Fruit fly (Drosophila melanogaster): ENCODE data around the gene Tango10.

The Tango10 gene

dm6 chrX:11714529-11715262 is 5.3 kb upstream of the Tango10 start (continued):
- peak; percentile 82 for TF ChIP-seq dysf (GFP tag; IDR thresholded peaks at IDR 0.05)
- no peak for TF ChIP-seq CG13123 (GFP tag; optimal IDR thresholded peaks at IDR 0.05)
- TF ChIP-seq vfl (GFP tag; optimal IDR thresholded peaks at IDR 0.05) = peak; percentile 14
- peak; percentile 79 for TF ChIP-seq CG7839 (tag; optimal IDR thresholded peaks at IDR 0.05)
- TF ChIP-seq dan (GFP tag; IDR thresholded peaks at IDR 0.05) = no peak
- TF ChIP-seq vnd (GFP tag; IDR thresholded peaks at IDR 0.05; ENCODE audit: partially characterized antibody) = no peak
- peak; percentile 78 for TF ChIP-seq CG11398 (GFP tag; optimal IDR thresholded peaks at IDR 0.05)
- TF ChIP-seq seq (GFP tag; IDR thresholded peaks at IDR 0.05) = peak; percentile 62
- TF ChIP-seq hb (GFP tag; IDR thresholded peaks at IDR 0.05; ENCODE audit: partially characterized antibody) = no peak
- 0 out of 2 replicates have a peak, but pooled peaks have one; percentile 15 for TF ChIP-seq dati (GFP tag; IDR thresholded peaks at IDR 0.05)
- 0 out of 3 replicates have a peak, but pooled peaks have one; percentile 23 for TF ChIP-seq CG2889 (GFP tag; IDR thresholded peaks at IDR 0.05)
- no peak for TF ChIP-seq nerfin-2 (GFP tag; IDR thresholded peaks at IDR 0.05; ENCODE audit: partially characterized antibody)
- TF ChIP-seq row (GFP tag; IDR thresholded peaks at IDR 0.05) = peak; percentile 82
- peak; percentile 87 for TF ChIP-seq jumu (GFP tag; optimal IDR thresholded peaks at IDR 0.05)
- peak; percentile 30 for TF ChIP-seq unc-4 (GFP tag; IDR thresholded peaks at IDR 0.05; ENCODE audit: partially characterized antibody)
- TF ChIP-seq CG2202 (tag; optimal IDR thresholded peaks at IDR 0.05) = no peak
- TF ChIP-seq phol (tag; optimal IDR thresholded peaks at IDR 0.05) = peak; percentile 60
- peak; percentile 61; the same call in 1 of the 3 replicates for TF ChIP-seq ase (GFP tag; IDR thresholded peaks at IDR 0.05)
- TF ChIP-seq Gug (GFP tag; IDR thresholded peaks at IDR 0.05) = peak; percentile 83
- TF ChIP-seq CG4360 (GFP tag; IDR thresholded peaks at IDR 0.05) = peak; percentile 48; the same call in 1 of the 2 replicates
- TF ChIP-seq az2 (GFP tag; optimal IDR thresholded peaks at IDR 0.05) = peak; percentile 18
- TF ChIP-seq CG9215 (GFP tag; IDR thresholded peaks at IDR 0.05) = peak; percentile 69
- TF ChIP-seq wek (GFP tag; optimal IDR thresholded peaks at IDR 0.05) = peak; percentile 58
- TF ChIP-seq zfh1 (GFP tag; IDR thresholded peaks at IDR 0.05) = peak; percentile 70; the same call in 2 of the 3 replicates
- TF ChIP-seq eve (GFP tag; optimal IDR thresholded peaks at IDR 0.05) = no peak
- TF ChIP-seq CG12391 (tag; optimal IDR thresholded peaks at IDR 0.05) = peak; percentile 52
- peak; percentile 78 for TF ChIP-seq bab2 (GFP tag; optimal IDR thresholded peaks at IDR 0.05)
- no peak for TF ChIP-seq GATAe (GFP tag; conservative IDR thresholded peaks at IDR 0.05)
- TF ChIP-seq Neu2 (GFP tag; optimal IDR thresholded peaks at IDR 0.05; ENCODE audit: borderline replicate concordance) = peak; percentile 3
- peak; percentile 32 for TF ChIP-seq CG6683 (GFP tag; optimal IDR thresholded peaks at IDR 0.05)
- peak; percentile 43 for TF ChIP-seq Hr3 (GFP tag; optimal IDR thresholded peaks at IDR 0.05)
- peak; percentile 13 for TF ChIP-seq CG6813 (GFP tag; optimal IDR thresholded peaks at IDR 0.05)
- peak; percentile 46 for TF ChIP-seq sqz (GFP tag; optimal IDR thresholded peaks at IDR 0.05)
- TF ChIP-seq tll (GFP tag; optimal IDR thresholded peaks at IDR 0.05) = no peak
- TF ChIP-seq CG15479 (GFP tag; optimal IDR thresholded peaks at IDR 0.05) = no peak
- TF ChIP-seq sens (GFP tag) = peak; percentile 81
- no peak for TF ChIP-seq hth (optimal IDR thresholded peaks at IDR 0.05)
- TF ChIP-seq Dip3 (GFP tag; optimal IDR thresholded peaks at IDR 0.05) = peak; percentile 61
- TF ChIP-seq bbx (GFP tag; IDR thresholded peaks at IDR 0.05; ENCODE audit: partially characterized antibody) = peak; percentile 35; the same call in 1 of the 2 replicates
- TF ChIP-seq ems (GFP tag; optimal IDR thresholded peaks at IDR 0.05) = peak; percentile 73
- TF ChIP-seq CG9876 (GFP tag; optimal IDR thresholded peaks at IDR 0.05) = peak; percentile 43
- TF ChIP-seq Optix (GFP tag; IDR thresholded peaks at IDR 0.05) = peak; percentile 62; the same call in 2 of the 3 replicates
- TF ChIP-seq crp (GFP tag; optimal IDR thresholded peaks at IDR 0.05) = peak in 1 of 2 experiments; percentile 67
- TF ChIP-seq Dll (GFP tag; IDR thresholded peaks at IDR 0.05; ENCODE audit: partially characterized antibody) = peak; percentile 34; the same call in 2 of the 4 replicates
- no peak for TF ChIP-seq CG8290 (GFP tag; optimal IDR thresholded peaks at IDR 0.05)
- peak; percentile 33 to 77 for TF ChIP-seq CG8290 (tag; optimal IDR thresholded peaks at IDR 0.05)
- TF ChIP-seq ab (GFP tag; optimal IDR thresholded peaks at IDR 0.05) = no peak
- TF ChIP-seq Abd-B (GFP tag; optimal IDR thresholded peaks at IDR 0.05) = peak; percentile 60
- peak; percentile 78 for TF ChIP-seq bcd (GFP tag; optimal IDR thresholded peaks at IDR 0.05)
